Fruit fly (Drosophila melanogaster) whole organism, embryonic: Measurements from ENCODE around the gene Atpalpha.

Source experiments
- Abd-B ChIP-seq: fragments of 200-800 bp; sonication (Bioruptor generic); optimal IDR thresholded peaks from 2 replicates; lab custom pipeline; 2018; ENCODE audit warnings: missing biosample characterization, mild to moderate bottlenecking, missing genetic modification characterization, moderate library complexity
- B-H1 ChIP-seq: fragments of 200-800 bp; sonication (Bioruptor generic); IDR thresholded peaks from 3 replicates; pipeline ENCODE4 v1.3.6; 2022; ENCODE audit warnings: missing biosample characterization, missing genetic modification characterization
- Bdp1 ChIP-seq: fragments of 200-800 bp; sonication (Bioruptor generic); optimal IDR thresholded peaks from 3 replicates; lab custom pipeline; 2016; ENCODE audit warnings: missing biosample characterization, missing genetic modification characterization
- CG10147 ChIP-seq: fragments of 200-800 bp; sonication (Bioruptor generic); optimal IDR thresholded peaks from 2 replicates; lab custom pipeline; 2019; ENCODE audit warnings: missing biosample characterization, mild to moderate bottlenecking, missing genetic modification characterization, moderate library complexity
- CG10543 ChIP-seq: fragments of 200-800 bp; sonication (Bioruptor generic); optimal IDR thresholded peaks from 3 replicates; lab custom pipeline; 2017; ENCODE audit warnings: missing biosample characterization, mild to moderate bottlenecking, missing genetic modification characterization, moderate library complexity
- CG11247 ChIP-seq: fragments of 200-800 bp; sonication (Bioruptor generic); IDR thresholded peaks from 2 replicates; pipeline ENCODE4 v1.3.6; 2022; ENCODE audit warnings: missing biosample characterization, missing genetic modification characterization
- CG11696 ChIP-seq: fragments of 200-800 bp; sonication (Bioruptor generic); IDR thresholded peaks from 2 replicates; pipeline ENCODE4 v1.3.6; 2022; ENCODE audit warnings: missing biosample characterization, missing genetic modification characterization
- CG12236 ChIP-seq: fragments of 200-800 bp; sonication (Bioruptor generic); optimal IDR thresholded peaks from 2 replicates; lab custom pipeline; 2016; ENCODE audit warnings: missing biosample characterization, missing genetic modification characterization
- CG12299 ChIP-seq: fragments of 200-800 bp; sonication (Bioruptor generic); optimal IDR thresholded peaks from 2 replicates; lab custom pipeline; 2018; ENCODE audit warnings: missing biosample characterization, mild to moderate bottlenecking, missing genetic modification characterization
- CG14860 ChIP-seq: fragments of 200-800 bp; sonication (Bioruptor generic); IDR thresholded peaks from 3 replicates; pipeline ENCODE4 v1.3.6; 2022; ENCODE audit warnings: missing biosample characterization, missing genetic modification characterization; ENCODE audit not compliant: partially characterized antibody
- CG1529 ChIP-seq: fragments of 200-800 bp; sonication (Bioruptor generic); optimal IDR thresholded peaks from 3 replicates; lab custom pipeline; 2018; ENCODE audit warnings: missing biosample characterization, missing genetic modification characterization
- CG18262 ChIP-seq: fragments of 200-800 bp; optimal IDR thresholded peaks from 3 replicates; lab custom pipeline; 2019; ENCODE audit warnings: missing biosample characterization, mild to moderate bottlenecking, missing genetic modification characterization, moderate library complexity
- CG18476 ChIP-seq: fragments of 200-800 bp; sonication (Bioruptor generic); optimal IDR thresholded peaks from 2 replicates; lab custom pipeline; 2016; ENCODE audit warnings: missing biosample characterization, mild to moderate bottlenecking, missing genetic modification characterization
- CG2202 ChIP-seq: fragments of 200-800 bp; sonication (Bioruptor generic); optimal IDR thresholded peaks from 2 replicates; lab custom pipeline; 2018; ENCODE audit warnings: missing biosample characterization, mild to moderate bottlenecking, missing genetic modification characterization
- CG2678 ChIP-seq: fragments of 200-800 bp; sonication (Bioruptor generic); optimal IDR thresholded peaks from 3 replicates; lab custom pipeline; 2019; ENCODE audit warnings: missing biosample characterization, mild to moderate bottlenecking, missing genetic modification characterization, moderate library complexity
- CG32772 ChIP-seq: fragments of 200-800 bp; sonication (Bioruptor generic); IDR thresholded peaks from 2 replicates; pipeline ENCODE4 v1.3.6; 2022; ENCODE audit warnings: missing biosample characterization, missing genetic modification characterization
- CG43689 ChIP-seq: fragments of 200-800 bp; sonication (Bioruptor generic); IDR thresholded peaks from 2 replicates; pipeline ENCODE4 v1.3.6; 2022; ENCODE audit warnings: missing biosample characterization, missing genetic modification characterization
- CG7372 ChIP-seq: fragments of 200-800 bp; sonication (Bioruptor generic); IDR thresholded peaks from 2 replicates; pipeline ENCODE4 v1.3.6; 2022; ENCODE audit warnings: missing biosample characterization, missing genetic modification characterization
- CG8281 ChIP-seq: fragments of 200-800 bp; sonication (Bioruptor generic); optimal IDR thresholded peaks from 2 replicates; lab custom pipeline; 2018; ENCODE audit warnings: missing biosample characterization, mild to moderate bottlenecking, missing genetic modification characterization, moderate library complexity
- CG8290 ChIP-seq, 3 experiments: fragments of 200-800 bp; sonication (Bioruptor generic); optimal IDR thresholded peaks; 2 replicates each; lab custom pipeline; 2016 to 2019; ENCODE audit warnings: missing biosample characterization in 3 of 3, missing genetic modification characterization in 3 of 3, mild to moderate bottlenecking in 2 of 3, moderate library complexity in 1 of 3
- CG8388 ChIP-seq: fragments of 200-800 bp; sonication (Bioruptor generic); optimal IDR thresholded peaks from 2 replicates; lab custom pipeline; 2019; ENCODE audit warnings: missing biosample characterization, mild to moderate bottlenecking, missing genetic modification characterization, moderate library complexity
- Dad ChIP-seq: fragments of 200-800 bp; sonication (Bioruptor generic); optimal IDR thresholded peaks from 3 replicates; lab custom pipeline; 2016; ENCODE audit warnings: missing biosample characterization, missing genetic modification characterization
- Fer1 ChIP-seq: fragments of 200-800 bp; sonication (Bioruptor generic); optimal IDR thresholded peaks from 2 replicates; lab custom pipeline; 2017; ENCODE audit warnings: missing biosample characterization, mild to moderate bottlenecking, missing genetic modification characterization
- Fer3 ChIP-seq: fragments of 200-800 bp; sonication (Bioruptor generic); optimal IDR thresholded peaks from 2 replicates; lab custom pipeline; 2018; ENCODE audit warnings: missing biosample characterization, mild to moderate bottlenecking, missing genetic modification characterization, moderate library complexity
- Hr3 ChIP-seq: fragments of 200-800 bp; sonication (Bioruptor generic); optimal IDR thresholded peaks from 3 replicates; lab custom pipeline; 2016; ENCODE audit warnings: missing biosample characterization, missing genetic modification characterization
- Hsf ChIP-seq: fragments of 200-800 bp; sonication (Bioruptor generic); optimal IDR thresholded peaks from 3 replicates; lab custom pipeline; 2016; ENCODE audit warnings: missing biosample characterization, missing genetic modification characterization
- Mad ChIP-seq: fragments of 200-800 bp; sonication (Bioruptor generic); optimal IDR thresholded peaks from 2 replicates; lab custom pipeline; 2016; ENCODE audit warnings: missing biosample characterization, missing genetic modification characterization
- NC2β ChIP-seq: fragments of 200-800 bp; sonication (Bioruptor generic); optimal IDR thresholded peaks from 2 replicates; lab custom pipeline; 2016; ENCODE audit warnings: missing biosample characterization, missing genetic modification characterization
- Oaz ChIP-seq: fragments of 200-800 bp; sonication (Bioruptor generic); IDR thresholded peaks from 2 replicates; pipeline ENCODE4 v1.3.6; 2022; ENCODE audit warnings: missing biosample characterization, missing genetic modification characterization
- Ssrp ChIP-seq: fragments of 200-800 bp; sonication (Bioruptor generic); optimal IDR thresholded peaks from 2 replicates; lab custom pipeline; 2018; ENCODE audit warnings: missing biosample characterization, mild to moderate bottlenecking, missing genetic modification characterization, moderate library complexity
- ara ChIP-seq: fragments of 200-800 bp; sonication (Bioruptor generic); IDR thresholded peaks from 2 replicates; pipeline ENCODE4 v1.3.6; 2022; ENCODE audit warnings: missing biosample characterization, missing genetic modification characterization
- dati ChIP-seq: fragments of 200-800 bp; sonication (Bioruptor generic); IDR thresholded peaks from 2 replicates; pipeline ENCODE4 v1.3.6; 2022; ENCODE audit warnings: missing biosample characterization, missing genetic modification characterization
- dm ChIP-seq: fragments of 200-800 bp; sonication (Bioruptor generic); optimal IDR thresholded peaks from 3 replicates; lab custom pipeline; 2016; ENCODE audit warnings: missing biosample characterization, missing genetic modification characterization
- dpn ChIP-seq, 2 experiments: fragments of 200-800 bp; sonication (Bioruptor generic); optimal IDR thresholded peaks; 3 replicates each; lab custom pipeline; 2016; ENCODE audit warnings: missing biosample characterization in 2 of 2, missing genetic modification characterization in 2 of 2
- gem ChIP-seq: fragments of 200-800 bp; sonication (Bioruptor generic); optimal IDR thresholded peaks from 2 replicates; lab custom pipeline; 2019; ENCODE audit warnings: missing biosample characterization, mild to moderate bottlenecking, missing genetic modification characterization, moderate library complexity
- ham ChIP-seq: fragments of 200-800 bp; sonication (Bioruptor generic); IDR thresholded peaks from 2 replicates; pipeline ENCODE4 v1.3.6; 2022; ENCODE audit warnings: missing biosample characterization, missing genetic modification characterization
- inv ChIP-seq: fragments of 200-800 bp; sonication (Bioruptor generic); IDR thresholded peaks from 2 replicates; pipeline ENCODE4 v1.3.6; 2022; ENCODE audit warnings: missing biosample characterization, missing genetic modification characterization; ENCODE audit not compliant: partially characterized antibody
- kay ChIP-seq: fragments of 200-800 bp; sonication (Bioruptor generic); optimal IDR thresholded peaks from 2 replicates; lab custom pipeline; 2016; ENCODE audit warnings: missing biosample characterization, missing genetic modification characterization
- lab ChIP-seq: fragments of 200-800 bp; sonication (Bioruptor generic); optimal IDR thresholded peaks from 3 replicates; lab custom pipeline; 2017; ENCODE audit warnings: missing biosample characterization, missing genetic modification characterization, mild to moderate bottlenecking, moderate library complexity, missing genetic modification reagents
- pfk ChIP-seq: fragments of 200-800 bp; sonication (Bioruptor generic); optimal IDR thresholded peaks from 2 replicates; lab custom pipeline; 2018; ENCODE audit warnings: missing biosample characterization, mild to moderate bottlenecking, missing genetic modification characterization, moderate library complexity
- pho ChIP-seq: fragments of 200-800 bp; sonication (Bioruptor generic); optimal IDR thresholded peaks from 2 replicates; lab custom pipeline; 2016; ENCODE audit warnings: missing biosample characterization, missing genetic modification characterization
- psq ChIP-seq: fragments of 200-800 bp; sonication (Bioruptor generic); optimal IDR thresholded peaks from 2 replicates; lab custom pipeline; 2017; ENCODE audit warnings: missing biosample characterization, missing genetic modification characterization
- sna ChIP-seq: fragments of 200-800 bp; sonication (Bioruptor generic); IDR thresholded peaks from 2 replicates; pipeline ENCODE4 v1.3.6; 2022; ENCODE audit warnings: missing biosample characterization, missing genetic modification characterization; ENCODE audit not compliant: partially characterized antibody
- stc ChIP-seq: fragments of 200-800 bp; sonication (Bioruptor generic); IDR thresholded peaks from 2 replicates; pipeline ENCODE4 v1.3.6; 2022; ENCODE audit warnings: missing biosample characterization, missing genetic modification characterization
- stwl ChIP-seq: fragments of 200-800 bp; sonication (Bioruptor generic); optimal IDR thresholded peaks from 3 replicates; lab custom pipeline; 2018; ENCODE audit warnings: missing biosample characterization, mild to moderate bottlenecking, missing genetic modification characterization, moderate library complexity
- tgo ChIP-seq: fragments of 200-800 bp; sonication (Bioruptor generic); IDR thresholded peaks from 3 replicates; pipeline ENCODE4 v1.3.6; 2022; ENCODE audit warnings: missing biosample characterization, missing genetic modification characterization
- toy ChIP-seq: fragments of 200-800 bp; sonication (Bioruptor generic); IDR thresholded peaks from 2 replicates; pipeline ENCODE4 v1.3.6; 2022; ENCODE audit warnings: missing biosample characterization, missing genetic modification characterization
- trem ChIP-seq: fragments of 200-800 bp; optimal IDR thresholded peaks from 3 replicates; lab custom pipeline; 2019; ENCODE audit warnings: missing biosample characterization, mild to moderate bottlenecking, missing genetic modification characterization, moderate library complexity
- vfl ChIP-seq: fragments of 200-800 bp; sonication (Bioruptor generic); optimal IDR thresholded peaks from 2 replicates; lab custom pipeline; 2016; ENCODE audit warnings: missing biosample characterization, missing genetic modification characterization

Atpalpha gene

dm6 chr3R:20949749-20950676 is 1.5 kb downstream of the Atpalpha start (continued):
- TF ChIP-seq stwl (tag; lab: Kevin White, UChicago) (no peak), CG11696 (GFP tag; lab: Robert Waterston, UW) (no peak), Dad (GFP tag; lab: Kevin White, UChicago) (no peak), trem (no peak), Hr3 (GFP tag; lab: Kevin White, UChicago) (no peak), psq (GFP tag; lab: Kevin White, UChicago) (no peak), CG43689 (no peak), CG7372 (no peak), kay (GFP tag; lab: Kevin White, UChicago) (no peak), Oaz (GFP tag; lab: Robert Waterston, UW) (no peak), CG32772 (GFP tag; lab: Robert Waterston, UW) (no peak), Bdp1 (no peak), CG10147 (GFP tag; lab: Kevin White, UChicago) (no peak), gem (tag; lab: Kevin White, UChicago) (peak; percentile 72), pho (no peak), CG8290 (GFP tag; optimal IDR thresholded peaks at IDR 0.05; lab: Kevin White, UChicago) (peak; percentile 62), CG8290 (tag; optimal IDR thresholded peaks at IDR 0.05; lab: Kevin White, UChicago) (peak in 1 of 2 experiments; percentile 74), CG1529 (GFP tag; lab: Kevin White, UChicago) (no peak), Hsf (GFP tag; lab: Kevin White, UChicago) (no peak), ham (no peak), CG18262 (tag; lab: Kevin White, UChicago) (peak; percentile 70), toy (GFP tag; lab: Robert Waterston, UW) (no peak), lab (GFP tag; lab: Kevin White, UChicago) (peak; percentile 61), dpn (GFP tag; optimal IDR thresholded peaks at IDR 0.05; lab: Kevin White, UChicago) (no peak), dati (GFP tag; lab: Robert Waterston, UW) (peak; percentile 36; the same call in 1 of the 2 replicates), CG2202 (tag; lab: Kevin White, UChicago) (no peak), tgo (GFP tag; lab: Robert Waterston, UW) (peak; percentile 15; the same call in 1 of the 3 replicates), B-H1 (GFP tag; lab: Robert Waterston, UW) (no peak), CG2678 (tag; lab: Kevin White, UChicago) (peak; percentile 69), ara (GFP tag; lab: Robert Waterston, UW) (peak; percentile 18; the same call in 1 of the 2 replicates), Fer3 (tag; lab: Kevin White, UChicago) (peak; percentile 41), CG12236 (GFP tag; lab: Kevin White, UChicago) (no peak), NC2β (no peak), CG11247 (no peak), CG8281 (no peak), vfl (no peak), inv (GFP tag; lab: Robert Waterston, UW) (no peak), CG18476 (no peak), Abd-B (no peak), CG8388 (GFP tag; lab: Kevin White, UChicago) (peak; percentile 22), sna (no peak), Fer1 (peak; percentile 51), CG10543 (GFP tag; lab: Kevin White, UChicago) (peak; percentile 6), CG14860 (GFP tag; lab: Robert Waterston, UW) (no peak), CG12299 (tag; lab: Kevin White, UChicago) (no peak), pfk (GFP tag; lab: Kevin White, UChicago) (no peak), stc (GFP tag; lab: Robert Waterston, UW) (no peak), Ssrp (tag; lab: Kevin White, UChicago) (peak; percentile 18), Mad (GFP tag; lab: Kevin White, UChicago) (no peak), dm (GFP tag; lab: Kevin White, UChicago) (no peak)
